Worm (Caenorhabditis elegans): ENCODE data around the gene F46C8.3.

- TF ChIP-seq klf-2 (GFP tag; conservative IDR thresholded peaks at IDR 0.05): no peak
- TF ChIP-seq flt-1 (GFP tag; IDR thresholded peaks at IDR 0.05): no peak
- no peak for TF ChIP-seq med-1 (GFP tag; optimal IDR thresholded peaks at IDR 0.05; ENCODE audit: insufficient read depth)
- no peak for TF ChIP-seq ref-1 (GFP tag; conservative IDR thresholded peaks at IDR 0.05)
- TF ChIP-seq ztf-23 (GFP tag; IDR thresholded peaks at IDR 0.05): no peak
- no peak for TF ChIP-seq T22C8.4 (GFP tag; IDR thresholded peaks at IDR 0.05)
- TF ChIP-seq cog-1 (tag; optimal IDR thresholded peaks at IDR 0.05): no peak
- no peak for TF ChIP-seq ztf-29 (GFP tag; IDR thresholded peaks at IDR 0.05)
- TF ChIP-seq tab-1 (GFP tag; IDR thresholded peaks at IDR 0.05): no peak
Observed at ce11 chrX:7478948-7479347, 46.4 kb upstream of the F46C8.3 start, which contains the start of gene mek-1.

All from whole organism, midembryonic.